Worm (Caenorhabditis elegans) whole organism, midembryonic: ENCODE data around the gene C14E2.1.
A peak's percentile ranks its signal among the peaks of the same experiment; 100 is the strongest.

ENCODE experiments used
- T22C8.4 ChIP-seq: fragments of 200-800 bp; sonication (Bioruptor generic); IDR thresholded peaks from 2 replicates; pipeline ENCODE4 v1.3.6; 2022; ENCODE audit warnings: missing genetic modification characterization, missing compliant biosample characterization
- cog-1 ChIP-seq: sonication (generic microtip); optimal IDR thresholded peaks from 2 replicates; lab custom pipeline; 2016; ENCODE audit warnings: missing genetic modification characterization, missing compliant biosample characterization
- flt-1 ChIP-seq: fragments of 200-800 bp; sonication (Bioruptor generic); IDR thresholded peaks from 2 replicates; pipeline ENCODE4 v1.3.6; 2022; ENCODE audit warnings: missing genetic modification characterization, missing compliant biosample characterization
- klf-2 ChIP-seq: fragments of 200-800 bp; sonication (Bioruptor generic); conservative IDR thresholded peaks from 2 replicates; pipeline ENCODE4 v1.3.6; 2022; ENCODE audit warnings: missing genetic modification reagents, missing genetic modification characterization, missing compliant biosample characterization
- med-1 ChIP-seq: sonication (generic microtip); optimal IDR thresholded peaks from 2 replicates; lab custom pipeline; 2017; ENCODE audit warnings: missing genetic modification characterization, mild to moderate bottlenecking, missing compliant biosample characterization, antibody characterized with exemption, missing genetic modification reagents; ENCODE audit not compliant: insufficient read depth
- ref-1 ChIP-seq: fragments of 200-800 bp; sonication (Bioruptor generic); conservative IDR thresholded peaks from 2 replicates; pipeline ENCODE4 v1.3.6; 2022; ENCODE audit warnings: missing genetic modification reagents, missing genetic modification characterization, missing compliant biosample characterization
- tab-1 ChIP-seq: fragments of 200-800 bp; sonication (Bioruptor generic); IDR thresholded peaks from 2 replicates; pipeline ENCODE4 v1.3.6; 2022; ENCODE audit warnings: missing genetic modification characterization, missing compliant biosample characterization
- ztf-23 ChIP-seq: fragments of 200-800 bp; sonication (Bioruptor generic); IDR thresholded peaks from 2 replicates; pipeline ENCODE4 v1.3.6; 2022; ENCODE audit warnings: missing genetic modification reagents, missing genetic modification characterization, missing compliant biosample characterization
- ztf-29 ChIP-seq: fragments of 200-800 bp; sonication (Bioruptor generic); IDR thresholded peaks from 2 replicates; pipeline ENCODE4 v1.3.6; 2022; ENCODE audit warnings: missing genetic modification reagents, missing genetic modification characterization, missing compliant biosample characterization

The C14E2.1 gene

ce11 chrX:1826166-1826565, at the start of gene C14E2.1:
TSS of gene C14E2.1 (plus strand) at chrX:1826466.
- TF ChIP-seq klf-2 (no peak), T22C8.4 (GFP tag; lab: Robert Waterston, UW) (no peak), flt-1 (GFP tag; lab: Robert Waterston, UW) (no peak), med-1 (no peak), ref-1 (no peak), cog-1 (tag; lab: Kevin White, UChicago) (no peak), ztf-23 (GFP tag; lab: Robert Waterston, UW) (no peak), tab-1 (no peak), ztf-29 (no peak)

- TF ChIP-seq ztf-23 (GFP tag; lab: Robert Waterston, UW) (no peak), klf-2 (no peak), med-1 (no peak), ztf-29 (no peak), ref-1 (no peak), cog-1 (tag; lab: Kevin White, UChicago) (no peak), T22C8.4 (GFP tag; lab: Robert Waterston, UW) (no peak), tab-1 (no peak), flt-1 (GFP tag; lab: Robert Waterston, UW) (no peak)
Observed at ce11 chrX:1777988-1778387, 48.3 kb upstream of the C14E2.1 start, which contains the start of gene elc-2. TSS of gene elc-2 (minus strand) at chrX:1778088.

- TF ChIP-seq ztf-29 (no peak), klf-2 (no peak)
Observed at ce11 chrX:1785692-1786091, 40.6 kb upstream of the C14E2.1 start.

ce11 chrX:1786607-1787006, 39.7 kb upstream of the C14E2.1 start, which contains the start of gene arg-1:
TSS of gene arg-1 (plus strand) at chrX:1786907.
- no peak for TF ChIP-seq T22C8.4 (GFP tag; lab: Robert Waterston, UW)
- TF ChIP-seq ztf-29: no peak

- TF ChIP-seq flt-1 (GFP tag; lab: Robert Waterston, UW) (0 out of 2 replicates have a peak, but pooled peaks have one; percentile 41), ref-1 (no peak)
Observed at ce11 chrX:1791095-1791494, 35.2 kb upstream of the C14E2.1 start.

- TF ChIP-seq ref-1 (no peak), flt-1 (GFP tag; lab: Robert Waterston, UW) (no peak), ztf-29 (no peak), ztf-23 (GFP tag; lab: Robert Waterston, UW) (no peak), cog-1 (tag; lab: Kevin White, UChicago) (no peak), med-1 (no peak), tab-1 (no peak), klf-2 (no peak), T22C8.4 (GFP tag; lab: Robert Waterston, UW) (no peak)
Observed at ce11 chrX:1796067-1796466, 30.2 kb upstream of the C14E2.1 start.

ce11 chrX:1798543-1798942, 27.7 kb upstream of the C14E2.1 start:
- no peak for TF ChIP-seq med-1
- TF ChIP-seq flt-1 (GFP tag; lab: Robert Waterston, UW): no peak
- no peak for TF ChIP-seq tab-1
- no peak for TF ChIP-seq ref-1
- no peak for TF ChIP-seq T22C8.4 (GFP tag; lab: Robert Waterston, UW)
- no peak for TF ChIP-seq ztf-29
- TF ChIP-seq ztf-23 (GFP tag; lab: Robert Waterston, UW): no peak

- no peak for TF ChIP-seq ztf-23 (GFP tag; lab: Robert Waterston, UW)
- no peak for TF ChIP-seq tab-1
- TF ChIP-seq cog-1 (tag; lab: Kevin White, UChicago): no peak
- TF ChIP-seq T22C8.4 (GFP tag; lab: Robert Waterston, UW): no peak
- TF ChIP-seq ztf-29: no peak
- no peak for TF ChIP-seq klf-2
- no peak for TF ChIP-seq flt-1 (GFP tag; lab: Robert Waterston, UW)
- TF ChIP-seq med-1: no peak
- TF ChIP-seq ref-1: no peak
Observed at ce11 chrX:1800980-1801506, 25.2 kb upstream of the C14E2.1 start, which contains the start of gene C14E2.11. TSS of gene C14E2.11 (plus strand) at chrX:1801456.

- TF ChIP-seq ztf-29 (no peak), cog-1 (tag; lab: Kevin White, UChicago) (no peak), ztf-23 (GFP tag; lab: Robert Waterston, UW) (no peak), klf-2 (no peak), ref-1 (no peak), T22C8.4 (GFP tag; lab: Robert Waterston, UW) (no peak), flt-1 (GFP tag; lab: Robert Waterston, UW) (no peak), tab-1 (no peak), med-1 (no peak)
Observed at ce11 chrX:1811436-1811835, 14.8 kb upstream of the C14E2.1 start, which contains the start of gene C14E2.3. TSS of gene C14E2.3 (minus strand) at chrX:1811536.

ce11 chrX:1816106-1816505, 10.2 kb upstream of the C14E2.1 start, which contains the start of gene C14E2.7:
TSS of gene C14E2.7 (plus strand) at chrX:1816406.
- TF ChIP-seq T22C8.4 (GFP tag; lab: Robert Waterston, UW): no peak
- no peak for TF ChIP-seq ztf-29
- TF ChIP-seq med-1: no peak
- TF ChIP-seq tab-1: no peak
- no peak for TF ChIP-seq klf-2
- TF ChIP-seq ref-1: no peak
- no peak for TF ChIP-seq flt-1 (GFP tag; lab: Robert Waterston, UW)

ce11 chrX:1821235-1821634, 5.0 kb upstream of the C14E2.1 start, which contains the start of gene C14E2.4:
TSS of gene C14E2.4 (minus strand) at chrX:1821335.
- no peak for TF ChIP-seq klf-2
- TF ChIP-seq med-1: no peak
- TF ChIP-seq T22C8.4 (GFP tag; lab: Robert Waterston, UW): no peak
- TF ChIP-seq ref-1: no peak
- no peak for TF ChIP-seq tab-1
- no peak for TF ChIP-seq cog-1 (tag; lab: Kevin White, UChicago)
- no peak for TF ChIP-seq ztf-29
- no peak for TF ChIP-seq flt-1 (GFP tag; lab: Robert Waterston, UW)
- TF ChIP-seq ztf-23 (GFP tag; lab: Robert Waterston, UW): no peak
